Fruit fly (Drosophila melanogaster) whole organism, adult: ENCODE measurements around the gene CG32428.

Experiments used
- CG14711 ChIP-seq: fragments of 200-800 bp; sonication (Bioruptor generic); optimal IDR thresholded peaks from 2 replicates; lab custom pipeline; 2018; ENCODE audit warnings: missing biosample characterization, mild to moderate bottlenecking, missing genetic modification characterization, moderate library complexity
- CG1620 ChIP-seq: fragments of 200-800 bp; sonication (Bioruptor generic); optimal IDR thresholded peaks from 2 replicates; lab custom pipeline; 2016; ENCODE audit warnings: missing biosample characterization, missing genetic modification characterization
- CG33017 ChIP-seq: fragments of 200-800 bp; sonication (Bioruptor generic); optimal IDR thresholded peaks from 2 replicates; lab custom pipeline; 2018; ENCODE audit warnings: missing biosample characterization, mild to moderate bottlenecking, missing genetic modification characterization, moderate library complexity
- CG7045 ChIP-seq: fragments of 200-800 bp; sonication (Bioruptor generic); optimal IDR thresholded peaks from 2 replicates; lab custom pipeline; 2017; ENCODE audit warnings: missing biosample characterization, mild to moderate bottlenecking, missing genetic modification characterization
- Clk ChIP-seq: fragments of 200-800 bp; sonication (Bioruptor generic); optimal IDR thresholded peaks from 2 replicates; lab custom pipeline; 2017; ENCODE audit warnings: missing biosample characterization, missing genetic modification characterization
- Mnt ChIP-seq: fragments of 200-800 bp; sonication (Bioruptor generic); optimal IDR thresholded peaks from 2 replicates; lab custom pipeline; 2016; ENCODE audit warnings: missing biosample characterization, mild to moderate bottlenecking, missing genetic modification characterization
- bab1 ChIP-seq: fragments of 200-800 bp; sonication (Bioruptor generic); optimal IDR thresholded peaks from 3 replicates; lab custom pipeline; 2019; ENCODE audit warnings: missing biosample characterization, mild to moderate bottlenecking, missing genetic modification characterization, moderate library complexity
- cic ChIP-seq: fragments of 200-800 bp; sonication (Bioruptor generic); optimal IDR thresholded peaks from 2 replicates; lab custom pipeline; 2017; ENCODE audit warnings: missing biosample characterization, mild to moderate bottlenecking, missing genetic modification characterization, moderate library complexity
- cnc ChIP-seq, 2 experiments: fragments of >200 bp; optimal IDR thresholded peaks; 2 replicates each; lab custom pipeline; 2017
- kay ChIP-seq: fragments of 200-800 bp; sonication (Bioruptor generic); peaks from one replicate; lab custom pipeline; 2016; ENCODE audit warnings: missing biosample characterization, missing genetic modification characterization, borderline replicate concordance
- ovo ChIP-seq: fragments of 200-800 bp; sonication (Bioruptor generic); optimal IDR thresholded peaks from 2 replicates; lab custom pipeline; 2016; ENCODE audit warnings: missing biosample characterization, missing genetic modification characterization
- tj ChIP-seq: fragments of 200-800 bp; sonication (Bioruptor generic); optimal IDR thresholded peaks from 3 replicates; lab custom pipeline; 2017; ENCODE audit warnings: missing biosample characterization, mild to moderate bottlenecking, missing genetic modification characterization, moderate library complexity
- toe ChIP-seq: fragments of 200-800 bp; sonication (Bioruptor generic); optimal IDR thresholded peaks from 2 replicates; lab custom pipeline; 2016; ENCODE audit warnings: missing biosample characterization, missing genetic modification characterization

DNA sequence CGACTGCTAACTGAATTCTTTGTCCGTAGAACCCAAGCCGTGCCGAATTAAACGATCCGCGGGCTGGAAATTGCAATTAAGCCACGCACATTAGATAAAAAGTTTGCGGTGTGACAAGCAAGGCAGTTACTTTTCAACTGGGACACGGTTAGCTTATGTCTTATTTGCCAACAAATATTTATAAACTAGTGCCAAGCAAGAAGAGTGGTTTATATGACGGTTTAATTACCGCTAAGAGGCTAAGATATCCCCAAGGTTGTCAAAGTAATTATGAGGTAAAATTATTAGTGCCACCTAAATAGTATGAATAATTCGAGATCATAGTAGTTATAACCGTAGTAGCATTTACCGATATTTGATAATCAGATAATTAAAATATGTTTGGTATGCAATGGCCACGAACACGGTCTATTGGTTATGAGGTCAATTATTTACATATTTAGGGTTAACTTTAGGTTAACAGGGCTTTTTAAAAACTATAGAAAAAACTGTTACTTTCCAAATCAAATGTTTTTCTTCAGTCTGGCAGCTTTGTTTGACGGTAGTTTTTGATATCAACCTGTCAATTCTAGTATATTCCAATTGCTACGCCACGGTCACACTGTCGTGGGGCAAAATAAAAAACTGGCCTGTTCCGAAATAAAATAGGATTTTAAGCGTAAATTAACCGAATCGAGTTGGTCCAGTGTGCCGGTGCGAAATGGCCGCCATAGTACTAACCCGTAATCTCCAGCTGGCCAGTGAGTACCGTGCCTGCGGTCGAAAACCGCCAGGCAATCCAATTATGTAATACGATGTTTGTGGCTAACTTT is 21.5 kb upstream of the CG32428 start, which contains the start of gene ZnT77C:
- TF ChIP-seq CG14711 (no peak), CG1620 (GFP tag; lab: Kevin White, UChicago) (no peak), kay (GFP tag; lab: Kevin White, UChicago) (no peak), CG7045 (GFP tag; lab: Kevin White, UChicago) (no peak), CG33017 (tag; lab: Kevin White, UChicago) (no peak), Mnt (GFP tag; lab: Kevin White, UChicago) (no peak), bab1 (GFP tag; lab: Kevin White, UChicago) (peak; percentile 21), toe (no peak), cic (GFP tag; lab: Kevin White, UChicago) (no peak), ovo (GFP tag; lab: Kevin White, UChicago) (no peak), tj (GFP tag; lab: Kevin White, UChicago) (no peak), Clk (GFP tag; lab: Kevin White, UChicago) (no peak), cnc (optimal IDR thresholded peaks at IDR 0.05; lab: Kevin White, UChicago) (no peak)
